Worm (Caenorhabditis elegans) whole organism, L2 larva: ENCODE measurements around the gene C17H12.11.
"Not testable (repeated sequence)": the region's sequence is repeated elsewhere in the genome, so short reads cannot be mapped to it uniquely, and the experiment has no call there.

Experiments
- C34F6.9 ChIP-seq: fragments of 150-350 bp; optimal IDR thresholded peaks from 2 replicates; lab custom pipeline; 2014; ENCODE audit warnings: missing biosample characterization, missing genetic modification characterization
- F13H6.1 ChIP-seq: sonication (generic microtip); optimal IDR thresholded peaks from 2 replicates; lab custom pipeline; 2016; ENCODE audit warnings: missing genetic modification characterization, missing compliant biosample characterization
- R02D3.7 ChIP-seq: fragments of 150-350 bp; optimal IDR thresholded peaks from 2 replicates; lab custom pipeline; 2014; ENCODE audit warnings: missing biosample characterization, missing genetic modification characterization
- Y55F3AM.14 ChIP-seq: fragments of 200-800 bp; sonication (Bioruptor generic); optimal IDR thresholded peaks from 2 replicates; lab custom pipeline; 2018; ENCODE audit warnings: mild to moderate bottlenecking, missing genetic modification characterization, missing compliant biosample characterization
- alr-1 ChIP-seq: fragments of 150-350 bp; optimal IDR thresholded peaks from 2 replicates; lab custom pipeline; 2014; ENCODE audit warnings: missing biosample characterization, missing genetic modification characterization
- aly-2 ChIP-seq: fragments of 150-350 bp; optimal IDR thresholded peaks from 2 replicates; lab custom pipeline; 2014; ENCODE audit warnings: missing biosample characterization, missing genetic modification characterization
- blmp-1 ChIP-seq: sonication (generic microtip); optimal IDR thresholded peaks from 2 replicates; lab custom pipeline; 2017; ENCODE audit warnings: missing genetic modification characterization, mild to moderate bottlenecking, missing compliant biosample characterization, antibody characterized with exemption, moderate library complexity; ENCODE audit not compliant: insufficient read depth
- ceh-82 ChIP-seq: fragments of 150-350 bp; optimal IDR thresholded peaks from 2 replicates; lab custom pipeline; 2014; ENCODE audit warnings: missing biosample characterization, missing genetic modification characterization
- dmd-4 ChIP-seq: sonication (generic microtip); optimal IDR thresholded peaks from 2 replicates; lab custom pipeline; 2017; ENCODE audit warnings: missing biosample characterization, missing genetic modification characterization
- egl-27 ChIP-seq: sonication (generic microtip); optimal IDR thresholded peaks from 3 replicates; lab custom pipeline; 2017; ENCODE audit warnings: missing biosample characterization, missing genetic modification reagents, missing genetic modification characterization
- elt-1 ChIP-seq: fragments of 150-350 bp; optimal IDR thresholded peaks from 2 replicates; lab custom pipeline; 2014; ENCODE audit warnings: missing biosample characterization, missing genetic modification characterization
- elt-3 ChIP-seq: sonication (generic microtip); optimal IDR thresholded peaks from 2 replicates; lab custom pipeline; 2017; ENCODE audit warnings: missing biosample characterization, missing genetic modification characterization
- fos-1 ChIP-seq: fragments of 150-350 bp; optimal IDR thresholded peaks from 2 replicates; lab custom pipeline; 2014; ENCODE audit warnings: missing biosample characterization, missing genetic modification characterization
- gmeb-1 ChIP-seq: fragments of 150-350 bp; optimal IDR thresholded peaks from 2 replicates; lab custom pipeline; 2014; ENCODE audit warnings: missing biosample characterization, missing genetic modification characterization
- lin-11 ChIP-seq: fragments of 150-350 bp; sonication (generic microtip); optimal IDR thresholded peaks from 2 replicates; lab custom pipeline; 2014; ENCODE audit warnings: missing biosample characterization, missing genetic modification characterization, inconsistent platforms, mixed read lengths
- lin-13 ChIP-seq: fragments of 150-350 bp; optimal IDR thresholded peaks from 2 replicates; lab custom pipeline; 2014; ENCODE audit warnings: missing biosample characterization, missing genetic modification reagents, missing genetic modification characterization
- lsy-2 ChIP-seq, 2 experiments: fragments of 150-350 bp in 1 of 2; sonication (generic microtip) in 1 of 2; optimal IDR thresholded peaks; 2 replicates each; lab custom pipeline; 2014 to 2017; ENCODE audit warnings: missing biosample characterization in 2 of 2, missing genetic modification characterization in 2 of 2
- mab-5 ChIP-seq: fragments of 150-350 bp; optimal IDR thresholded peaks from 2 replicates; lab custom pipeline; 2014; ENCODE audit warnings: missing biosample characterization, missing genetic modification characterization
- mbf-1 ChIP-seq: sonication (generic microtip); optimal IDR thresholded peaks from 2 replicates; lab custom pipeline; 2017; ENCODE audit warnings: missing biosample characterization, missing genetic modification characterization
- nhr-10 ChIP-seq: sonication (generic microtip); optimal IDR thresholded peaks from 2 replicates; lab custom pipeline; 2017; ENCODE audit warnings: missing biosample characterization, missing genetic modification characterization
- nhr-12 ChIP-seq: fragments of 150-350 bp; optimal IDR thresholded peaks from 2 replicates; lab custom pipeline; 2014; ENCODE audit warnings: missing biosample characterization, missing genetic modification characterization
- nhr-21 ChIP-seq: fragments of 150-350 bp; optimal IDR thresholded peaks from 2 replicates; lab custom pipeline; 2014; ENCODE audit warnings: missing biosample characterization, missing genetic modification characterization
- nhr-23 ChIP-seq: fragments of 150-350 bp; optimal IDR thresholded peaks from 2 replicates; lab custom pipeline; 2014; ENCODE audit warnings: missing biosample characterization, missing genetic modification reagents, missing genetic modification characterization
- nhr-237 ChIP-seq: fragments of 150-350 bp; optimal IDR thresholded peaks from 2 replicates; lab custom pipeline; 2014; ENCODE audit warnings: missing biosample characterization, missing genetic modification characterization
- nhr-6 ChIP-seq: fragments of 150-350 bp; optimal IDR thresholded peaks from 2 replicates; lab custom pipeline; 2014; ENCODE audit warnings: missing biosample characterization, missing genetic modification characterization
- peb-1 ChIP-seq: fragments of 150-350 bp; optimal IDR thresholded peaks from 2 replicates; lab custom pipeline; 2014; ENCODE audit warnings: missing biosample characterization, missing genetic modification characterization
- sem-4 ChIP-seq: fragments of 150-350 bp; optimal IDR thresholded peaks from 2 replicates; lab custom pipeline; 2014; ENCODE audit warnings: missing biosample characterization, missing genetic modification reagents, missing genetic modification characterization
- skn-1 ChIP-seq: sonication (generic microtip); optimal IDR thresholded peaks from 2 replicates; lab custom pipeline; 2017; ENCODE audit warnings: missing biosample characterization, missing genetic modification characterization
- sma-3 ChIP-seq: sonication (generic microtip); optimal IDR thresholded peaks from 2 replicates; lab custom pipeline; 2016; ENCODE audit warnings: missing genetic modification reagents, missing genetic modification characterization, missing compliant biosample characterization
- sma-9 ChIP-seq, 2 experiments: fragments of 150-350 bp in 1 of 2; sonication (generic microtip) in 1 of 2; optimal IDR thresholded peaks; 2 replicates each; lab custom pipeline; 2014 to 2016; ENCODE audit warnings: missing genetic modification characterization in 2 of 2, mild to moderate bottlenecking in 1 of 2, missing biosample characterization in 1 of 2, missing compliant biosample characterization in 1 of 2, missing genetic modification reagents in 1 of 2, moderate library complexity in 1 of 2
- snpc-4 ChIP-seq: fragments of 150-350 bp; optimal IDR thresholded peaks from 2 replicates; lab custom pipeline; 2014; ENCODE audit warnings: missing biosample characterization, missing genetic modification characterization
- unc-55 ChIP-seq: fragments of 150-350 bp; sonication (generic microtip); optimal IDR thresholded peaks from 3 replicates; lab custom pipeline; 2014; ENCODE audit warnings: missing biosample characterization, missing genetic modification reagents, missing genetic modification characterization
- unc-62 ChIP-seq: fragments of 150-350 bp; optimal IDR thresholded peaks from 2 replicates; lab custom pipeline; 2014; ENCODE audit warnings: missing biosample characterization, missing genetic modification reagents, missing genetic modification characterization
- zag-1 ChIP-seq: fragments of 150-350 bp; optimal IDR thresholded peaks from 2 replicates; lab custom pipeline; 2014; ENCODE audit warnings: missing biosample characterization, missing genetic modification characterization
- ztf-11 ChIP-seq: sonication (generic microtip); optimal IDR thresholded peaks from 2 replicates; lab custom pipeline; 2017; ENCODE audit warnings: missing biosample characterization, missing genetic modification characterization

Gene C17H12.11

ce11 chrIV:6818369-6818768 lies 16.2 kb downstream of the C17H12.11 start, which contains the start of gene C17H12.8:
Gene C17H12.8, plus strand, starts transcription at chrIV:6818703.
- TF ChIP-seq peb-1 (tag; lab: Kevin White, UChicago): no peak
- no peak for TF ChIP-seq snpc-4
- TF ChIP-seq egl-27 (tag; lab: Kevin White, UChicago): no peak
- no peak for TF ChIP-seq blmp-1
- no peak for TF ChIP-seq nhr-21 (tag; lab: Kevin White, UChicago)
- TF ChIP-seq gmeb-1 (tag; lab: Kevin White, UChicago): no peak
- no peak for TF ChIP-seq aly-2 (tag; lab: Kevin White, UChicago)
- TF ChIP-seq fos-1: peak; percentile 73
- TF ChIP-seq sma-9 (GFP tag; optimal IDR thresholded peaks at IDR 0.05; lab: Kevin White, UChicago): peak; percentile 48
- TF ChIP-seq sma-9 (tag; optimal IDR thresholded peaks at IDR 0.05; lab: Kevin White, UChicago): no peak
- no peak for TF ChIP-seq mbf-1 (tag; lab: Kevin White, UChicago)
- no peak for TF ChIP-seq zag-1 (tag; lab: Kevin White, UChicago)

- TF ChIP-seq lsy-2 (tag; optimal IDR thresholded peaks at IDR 0.05; lab: Kevin White, UChicago) (no peak), ztf-11 (tag; lab: Kevin White, UChicago) (no peak), lin-13 (GFP tag; lab: Kevin White, UChicago) (no peak), lin-11 (tag; lab: Kevin White, UChicago) (no peak), nhr-23 (tag; lab: Kevin White, UChicago) (no peak), F13H6.1 (tag; lab: Kevin White, UChicago) (no peak), elt-1 (no peak)
Observed at ce11 chrIV:6821709-6822108, 19.5 kb downstream of the C17H12.11 start.

- TF ChIP-seq R02D3.7: no peak
- TF ChIP-seq unc-55 (GFP tag; lab: Kevin White, UChicago): no peak
- TF ChIP-seq mab-5 (tag; lab: Kevin White, UChicago): no peak
- TF ChIP-seq ceh-82 (tag; lab: Kevin White, UChicago): no peak
- TF ChIP-seq elt-1: no peak
- no peak for TF ChIP-seq Y55F3AM.14 (GFP tag; lab: Kevin White, UChicago)
- TF ChIP-seq egl-27 (tag; lab: Kevin White, UChicago): no peak
- TF ChIP-seq nhr-21 (tag; lab: Kevin White, UChicago): no peak
- no peak for TF ChIP-seq C34F6.9 (tag; lab: Kevin White, UChicago)
- TF ChIP-seq nhr-10 (tag; lab: Kevin White, UChicago): no peak
Observed at ce11 chrIV:6822406-6822805, 20.2 kb downstream of the C17H12.11 start, which contains the start of gene C17H12.6. Gene C17H12.6, minus strand, starts transcription at chrIV:6822506.

- TF ChIP-seq skn-1 (peak; percentile 85), fos-1 (peak; percentile 49), dmd-4 (tag; lab: Kevin White, UChicago) (no peak)
Observed at ce11 chrIV:6824622-6825021, 22.4 kb downstream of the C17H12.11 start, which contains the start of gene H20E11.3. Gene H20E11.3, plus strand, starts transcription at chrIV:6824816.

ce11 chrIV:6827477-6827876 lies 25.3 kb downstream of the C17H12.11 start, which contains the start of gene H20E11.2:
Gene H20E11.2, plus strand, starts transcription at chrIV:6827777.
- TF ChIP-seq sma-3 (GFP tag; lab: Kevin White, UChicago); sma-9 (GFP tag; optimal IDR thresholded peaks at IDR 0.05; lab: Kevin White, UChicago); sma-9 (tag; optimal IDR thresholded peaks at IDR 0.05; lab: Kevin White, UChicago); unc-55 (GFP tag; lab: Kevin White, UChicago): not testable (repeated sequence)

- TF ChIP-seq nhr-12 (tag; lab: Kevin White, UChicago) (no peak), fos-1 (peak; percentile 94)
- TF ChIP-seq, all 48 proteins: peak for 1
Observed at ce11 chrIV:6829902-6830301, 27.7 kb downstream of the C17H12.11 start, which contains the start of gene H20E11.1. Gene H20E11.1, plus strand, starts transcription at chrIV:6830145.

- no peak for TF ChIP-seq F13H6.1 (tag; lab: Kevin White, UChicago)
- no peak for TF ChIP-seq mbf-1 (tag; lab: Kevin White, UChicago)
- TF ChIP-seq C34F6.9 (tag; lab: Kevin White, UChicago): no peak
- TF ChIP-seq unc-62 (GFP tag; lab: Kevin White, UChicago): no peak
- TF ChIP-seq nhr-237 (tag; lab: Kevin White, UChicago): no peak
- no peak for TF ChIP-seq blmp-1
- no peak for TF ChIP-seq alr-1 (tag; lab: Kevin White, UChicago)
- no peak for TF ChIP-seq fos-1
- no peak for TF ChIP-seq nhr-6 (tag; lab: Kevin White, UChicago)
- no peak for TF ChIP-seq elt-3
- TF ChIP-seq nhr-12 (tag; lab: Kevin White, UChicago): no peak
- no peak for TF ChIP-seq sem-4
- TF ChIP-seq aly-2 (tag; lab: Kevin White, UChicago): no peak
- no peak for TF ChIP-seq gmeb-1 (tag; lab: Kevin White, UChicago)
Observed at ce11 chrIV:6832194-6832593, 30.0 kb downstream of the C17H12.11 start.
